Worm (Caenorhabditis elegans): Measurements from ENCODE around the gene M153.5.

- TF ChIP-seq flt-1 (GFP tag; IDR thresholded peaks at IDR 0.05) (no peak), ama-1 (optimal IDR thresholded peaks at IDR 0.05) (no peak), ceh-13 (GFP tag; optimal IDR thresholded peaks at IDR 0.05) (no peak), aly-1 (tag; optimal IDR thresholded peaks at IDR 0.05) (no peak), hmg-4 (GFP tag; optimal IDR thresholded peaks at IDR 0.05) (no peak), ets-7 (tag; optimal IDR thresholded peaks at IDR 0.05) (no peak), pes-1 (GFP tag; IDR thresholded peaks at IDR 0.05) (no peak), tbx-11 (GFP tag; IDR thresholded peaks at IDR 0.05) (no peak), B0310.2 (tag; optimal IDR thresholded peaks at IDR 0.05) (no peak), F13C5.2 (tag; optimal IDR thresholded peaks at IDR 0.05) (no peak)
Measured at ce11 chrX:12105458-12105857, 38.3 kb upstream of the M153.5 start.

All from whole organism, early embryonic.